Fruit fly (Drosophila melanogaster) whole organism, prepupa: ENCODE data around the gene S6KL.

ENCODE experiments used
- CG10631 ChIP-seq: fragments of 200-800 bp; sonication (Bioruptor generic); optimal IDR thresholded peaks from 2 replicates; lab custom pipeline; 2016; ENCODE audit warnings: missing biosample characterization, missing genetic modification characterization
- CG10669 ChIP-seq: fragments of 200-800 bp; sonication (Bioruptor generic); optimal IDR thresholded peaks from 3 replicates; lab custom pipeline; 2018; ENCODE audit warnings: missing biosample characterization, mild to moderate bottlenecking, missing genetic modification characterization, moderate library complexity
- CG11762 ChIP-seq: fragments of 200-800 bp; sonication (Bioruptor generic); optimal IDR thresholded peaks from 3 replicates; lab custom pipeline; 2016; ENCODE audit warnings: missing biosample characterization, missing genetic modification characterization; ENCODE audit not compliant: insufficient read depth
- CG3032 ChIP-seq: fragments of 200-800 bp; optimal IDR thresholded peaks from 2 replicates; lab custom pipeline; 2019; ENCODE audit warnings: missing biosample characterization, mild to moderate bottlenecking, missing genetic modification characterization, moderate library complexity
- CG32006 ChIP-seq: fragments of 200-800 bp; sonication (Bioruptor generic); optimal IDR thresholded peaks from 3 replicates; lab custom pipeline; 2017; ENCODE audit warnings: missing biosample characterization, mild to moderate bottlenecking, missing genetic modification characterization
- CG34406 ChIP-seq: fragments of 200-800 bp; sonication (Bioruptor generic); optimal IDR thresholded peaks from 3 replicates; lab custom pipeline; 2016; ENCODE audit warnings: missing biosample characterization, missing genetic modification characterization
- CG4318 ChIP-seq: fragments of 200-800 bp; sonication (Bioruptor generic); optimal IDR thresholded peaks from 3 replicates; lab custom pipeline; 2017; ENCODE audit warnings: missing biosample characterization, mild to moderate bottlenecking, missing genetic modification characterization
- CG6163 ChIP-seq: fragments of 200-800 bp; sonication (Bioruptor generic); IDR thresholded peaks from 3 replicates; pipeline ENCODE4 v1.3.6; 2022; ENCODE audit warnings: missing biosample characterization, missing genetic modification characterization
- CG6792 ChIP-seq: fragments of 200-800 bp; sonication (Bioruptor generic); optimal IDR thresholded peaks from 3 replicates; lab custom pipeline; 2016; ENCODE audit warnings: missing biosample characterization, missing genetic modification characterization
- CG6808 ChIP-seq: fragments of 200-800 bp; sonication (Bioruptor generic); optimal IDR thresholded peaks from 3 replicates; lab custom pipeline; 2017; ENCODE audit warnings: missing biosample characterization, missing genetic modification characterization, mild to moderate bottlenecking, moderate library complexity, missing genetic modification reagents
- CG6854 ChIP-seq: fragments of 200-800 bp; sonication (Bioruptor generic); optimal IDR thresholded peaks from 2 replicates; lab custom pipeline; 2017; ENCODE audit warnings: missing biosample characterization, mild to moderate bottlenecking, missing genetic modification characterization
- CG8119 ChIP-seq: fragments of 200-800 bp; sonication (Bioruptor generic); IDR thresholded peaks from 3 replicates; pipeline ENCODE4 v1.3.6; 2022; ENCODE audit warnings: missing biosample characterization, missing genetic modification characterization
- CG8632 ChIP-seq: fragments of 200-800 bp; sonication (Bioruptor generic); optimal IDR thresholded peaks from 3 replicates; lab custom pipeline; 2016; ENCODE audit warnings: missing biosample characterization, missing genetic modification characterization
- CG9139 ChIP-seq: fragments of 200-800 bp; sonication (Bioruptor generic); optimal IDR thresholded peaks from 3 replicates; lab custom pipeline; 2017; ENCODE audit warnings: missing biosample characterization, mild to moderate bottlenecking, missing genetic modification characterization
- Eip78C ChIP-seq: fragments of 200-800 bp; sonication (Bioruptor generic); peaks from one replicate; lab custom pipeline; 2016; ENCODE audit warnings: missing biosample characterization, missing genetic modification characterization
- Ets21C ChIP-seq: fragments of 200-800 bp; sonication (Bioruptor generic); optimal IDR thresholded peaks from 3 replicates; lab custom pipeline; 2016; ENCODE audit warnings: missing biosample characterization, missing genetic modification characterization
- Gug ChIP-seq: fragments of 200-800 bp; sonication (Bioruptor generic); IDR thresholded peaks from 2 replicates; pipeline ENCODE4 v1.3.6; 2022; ENCODE audit warnings: missing biosample characterization, missing genetic modification characterization
- Hr38 ChIP-seq: sonication (Bioruptor generic); optimal IDR thresholded peaks from 2 replicates; lab custom pipeline; 2016; ENCODE audit warnings: missing biosample characterization, missing genetic modification characterization
- Hr39 ChIP-seq: fragments of 200-800 bp; sonication (Bioruptor generic); optimal IDR thresholded peaks from 2 replicates; lab custom pipeline; 2016; ENCODE audit warnings: missing biosample characterization, missing genetic modification characterization
- Hr4 ChIP-seq: fragments of 200-800 bp; sonication (Bioruptor generic); optimal IDR thresholded peaks from 3 replicates; lab custom pipeline; 2016; ENCODE audit warnings: missing biosample characterization, missing genetic modification characterization
- Lpt ChIP-seq: fragments of 200-800 bp; sonication (Bioruptor generic); optimal IDR thresholded peaks from 3 replicates; lab custom pipeline; 2016; ENCODE audit warnings: missing biosample characterization, missing genetic modification characterization
- Met ChIP-seq: fragments of 200-800 bp; sonication (Bioruptor generic); optimal IDR thresholded peaks from 3 replicates; lab custom pipeline; 2016; ENCODE audit warnings: missing biosample characterization, missing genetic modification characterization
- Smox ChIP-seq: fragments of 200-800 bp; sonication (Bioruptor generic); optimal IDR thresholded peaks from 3 replicates; lab custom pipeline; 2016; ENCODE audit warnings: missing biosample characterization, missing genetic modification characterization
- Sox102F ChIP-seq: fragments of 200-800 bp; sonication (Bioruptor generic); optimal IDR thresholded peaks from 2 replicates; lab custom pipeline; 2016; ENCODE audit warnings: missing biosample characterization, mild to moderate bottlenecking, missing genetic modification characterization
- Sox14 ChIP-seq: fragments of 200-800 bp; sonication (Bioruptor generic); optimal IDR thresholded peaks from 3 replicates; lab custom pipeline; 2016; ENCODE audit warnings: missing biosample characterization, missing genetic modification characterization
- achi ChIP-seq: fragments of 200-800 bp; sonication (Bioruptor generic); optimal IDR thresholded peaks from 3 replicates; lab custom pipeline; 2016; ENCODE audit warnings: missing biosample characterization, missing genetic modification characterization
- acj6 ChIP-seq: fragments of 200-800 bp; sonication (Bioruptor generic); optimal IDR thresholded peaks from 3 replicates; lab custom pipeline; 2016; ENCODE audit warnings: missing biosample characterization, missing genetic modification characterization
- eg ChIP-seq: fragments of 200-800 bp; sonication (Bioruptor generic); IDR thresholded peaks from 3 replicates; pipeline ENCODE4 v1.3.6; 2022; ENCODE audit warnings: missing biosample characterization, missing genetic modification characterization
- esn ChIP-seq: fragments of 200-800 bp; sonication (Bioruptor generic); optimal IDR thresholded peaks from 2 replicates; lab custom pipeline; 2016; ENCODE audit warnings: missing biosample characterization, mild to moderate bottlenecking, missing genetic modification characterization, moderate library complexity
- fd59A ChIP-seq: fragments of 200-800 bp; sonication (Bioruptor generic); optimal IDR thresholded peaks from 2 replicates; lab custom pipeline; 2017; ENCODE audit warnings: missing biosample characterization, mild to moderate bottlenecking, missing genetic modification characterization, missing genetic modification reagents
- fd85E ChIP-seq: fragments of 200-800 bp; sonication (Bioruptor generic); optimal IDR thresholded peaks from 3 replicates; lab custom pipeline; 2016; ENCODE audit warnings: missing biosample characterization, missing genetic modification characterization
- fkh ChIP-seq: fragments of 200-800 bp; sonication (Bioruptor generic); optimal IDR thresholded peaks from 3 replicates; lab custom pipeline; 2017; ENCODE audit warnings: missing biosample characterization, mild to moderate bottlenecking, missing genetic modification characterization, moderate library complexity
- net ChIP-seq: fragments of 200-800 bp; sonication (Bioruptor generic); optimal IDR thresholded peaks from 3 replicates; lab custom pipeline; 2016; ENCODE audit warnings: missing biosample characterization, missing genetic modification characterization
- salr ChIP-seq, 2 experiments: fragments of 200-800 bp; sonication (Bioruptor generic); optimal IDR thresholded peaks; 3 replicates each; lab custom pipeline; 2016 to 2018; ENCODE audit warnings: missing biosample characterization in 2 of 2, missing genetic modification characterization in 2 of 2, mild to moderate bottlenecking in 1 of 2
- spab ChIP-seq: fragments of 200-800 bp; sonication (Bioruptor generic); optimal IDR thresholded peaks from 2 replicates; lab custom pipeline; 2017; ENCODE audit warnings: missing biosample characterization, mild to moderate bottlenecking, missing genetic modification characterization, missing genetic modification reagents
- ss ChIP-seq, 2 experiments: fragments of 200-800 bp; sonication (Bioruptor generic); optimal IDR thresholded peaks; 2 replicates in 1 of 2; 3 replicates in 1 of 2; lab custom pipeline; 2017 to 2018; ENCODE audit warnings: mild to moderate bottlenecking in 2 of 2, missing biosample characterization in 2 of 2, missing genetic modification characterization in 2 of 2, moderate library complexity in 1 of 2
- svp ChIP-seq: fragments of 200-800 bp; sonication (Bioruptor generic); peaks from one replicate; lab custom pipeline; 2016; ENCODE audit warnings: missing biosample characterization, missing genetic modification characterization
- vri ChIP-seq: fragments of 200-800 bp; sonication (Bioruptor generic); optimal IDR thresholded peaks from 3 replicates; lab custom pipeline; 2016; ENCODE audit warnings: missing biosample characterization, mild to moderate bottlenecking, missing genetic modification characterization

S6KL gene

dm6 chrX:18837046-18837445 lies 48.8 kb downstream of the S6KL start (continued):
- no peak for TF ChIP-seq CG34406 (GFP tag; lab: Kevin White, UChicago)
- no peak for TF ChIP-seq Ets21C (GFP tag; lab: Kevin White, UChicago)
- TF ChIP-seq Hr39 (GFP tag; lab: Kevin White, UChicago), result peak; percentile 17
- TF ChIP-seq CG9139 (GFP tag; lab: Kevin White, UChicago), result no peak
- TF ChIP-seq, all 60 proteins: peak for 18

- no peak for TF ChIP-seq CG6792 (GFP tag; lab: Kevin White, UChicago)
- no peak for TF ChIP-seq Lpt
- no peak for TF ChIP-seq net
- no peak for TF ChIP-seq achi
- no peak for TF ChIP-seq CG9139 (GFP tag; lab: Kevin White, UChicago)
- no peak for TF ChIP-seq ss (GFP tag; optimal IDR thresholded peaks at IDR 0.05; lab: Kevin White, UChicago)
- no peak for TF ChIP-seq CG8632 (GFP tag; lab: Kevin White, UChicago)
- TF ChIP-seq Sox14 (GFP tag; lab: Kevin White, UChicago), result no peak
- TF ChIP-seq Gug (GFP tag; lab: Robert Waterston, UW), result no peak
- TF ChIP-seq Sox102F, result no peak
- no peak for TF ChIP-seq fd85E
These were observed 50.2 kb downstream of the S6KL start for dm6 chrX:18838470-18838869.

- TF ChIP-seq Sox102F (peak; percentile 33), CG6792 (GFP tag; lab: Kevin White, UChicago) (peak; percentile 49), acj6 (GFP tag; lab: Kevin White, UChicago) (peak; percentile 5), CG10669 (peak; percentile 45), ss (GFP tag; optimal IDR thresholded peaks at IDR 0.05; lab: Kevin White, UChicago) (peak; percentile 4 to 57), CG8119 (GFP tag; lab: Robert Waterston, UW) (0 out of 3 replicates have a peak, but pooled peaks have one; percentile 21), Hr4 (GFP tag; lab: Kevin White, UChicago) (peak; percentile 8), net (no peak), CG3032 (tag; lab: Kevin White, UChicago) (peak; percentile 13), spab (GFP tag; lab: Kevin White, UChicago) (peak; percentile 10), CG6854 (GFP tag; lab: Kevin White, UChicago) (peak; percentile 25), vri (GFP tag; lab: Kevin White, UChicago) (peak; percentile 6), CG8632 (GFP tag; lab: Kevin White, UChicago) (peak; percentile 20), Met (GFP tag; lab: Kevin White, UChicago) (peak; percentile 29), CG11762 (GFP tag; lab: Kevin White, UChicago) (no peak), CG9139 (GFP tag; lab: Kevin White, UChicago) (peak; percentile 40), Hr38 (no peak), CG6163 (0 out of 3 replicates have a peak, but pooled peaks have one; percentile 16), eg (GFP tag; lab: Robert Waterston, UW) (0 out of 3 replicates have a peak, but pooled peaks have one; percentile 27), CG10631 (GFP tag; lab: Kevin White, UChicago) (no peak), fkh (GFP tag; lab: Kevin White, UChicago) (peak; percentile 62), Eip78C (GFP tag; lab: Kevin White, UChicago) (peak; percentile 64), salr (GFP tag; optimal IDR thresholded peaks at IDR 0.05; lab: Kevin White, UChicago) (peak in 1 of 2 experiments; percentile 4), CG6808 (GFP tag; lab: Kevin White, UChicago) (peak; percentile 30), CG32006 (GFP tag; lab: Kevin White, UChicago) (peak; percentile 34), svp (GFP tag; lab: Kevin White, UChicago) (peak; percentile 52), CG4318 (GFP tag; lab: Kevin White, UChicago) (no peak), Smox (GFP tag; lab: Kevin White, UChicago) (peak; percentile 22), esn (GFP tag; lab: Kevin White, UChicago) (peak; percentile 26), fd59A (no peak)
These were observed 50.8 kb downstream of the S6KL start for dm6 chrX:18838929-18839576.
